Worm (Caenorhabditis elegans): ENCODE results near the gene F23B12.7.

The F23B12.7 gene

ce11 chrV:14463087-14463486, 13.6 kb downstream of the F23B12.7 start, which contains the start of gene F08H9.3:
Gene F08H9.3 (minus strand): TSS chrV:14463338.
- TF ChIP-seq ceh-91 (GFP tag; IDR thresholded peaks at IDR 0.05) (0 out of 2 replicates have a peak, but pooled peaks have one; percentile 18), attf-6 (GFP tag; IDR thresholded peaks at IDR 0.05) (peak; percentile 88), ceh-100 (GFP tag; IDR thresholded peaks at IDR 0.05) (peak; percentile 63), F23B12.7 (tag; optimal IDR thresholded peaks at IDR 0.05; ENCODE audit: insufficient read depth) (peak; percentile 68), nfyb-1 (GFP tag; IDR thresholded peaks at IDR 0.05) (0 out of 2 replicates have a peak, but pooled peaks have one; percentile 58), ekl-4 (GFP tag; IDR thresholded peaks at IDR 0.05) (peak; percentile 75; the same call in 1 of the 2 replicates), egrh-3 (GFP tag; IDR thresholded peaks at IDR 0.05) (peak; percentile 62), tbp1 (GFP tag; optimal IDR thresholded peaks at IDR 0.05) (peak; percentile 69), dox-1 (GFP tag; IDR thresholded peaks at IDR 0.05) (peak; percentile 84), ztf-18 (tag; optimal IDR thresholded peaks at IDR 0.05) (peak; percentile 2), F33H1.4 (GFP tag; IDR thresholded peaks at IDR 0.05) (peak; percentile 51), madf-8 (GFP tag; conservative IDR thresholded peaks at IDR 0.05) (peak; percentile 35; the same call in 1 of the 2 replicates), dpff-1 (tag; optimal IDR thresholded peaks at IDR 0.05) (peak; percentile 9), xnd-1 (tag; optimal IDR thresholded peaks at IDR 0.05) (peak; percentile 22), madf-6 (GFP tag; IDR thresholded peaks at IDR 0.05) (peak; percentile 77), lin-26 (GFP tag; IDR thresholded peaks at IDR 0.05) (peak; percentile 69; the same call in 1 of the 2 replicates), efl-1 (GFP tag; optimal IDR thresholded peaks at IDR 0.05) (peak; percentile 10), rcor-1 (GFP tag; IDR thresholded peaks at IDR 0.05) (peak; percentile 55; the same call in 1 of the 2 replicates), ceh-27 (GFP tag; optimal IDR thresholded peaks at IDR 0.05) (peak; percentile 3), hsf-1 (GFP tag; IDR thresholded peaks at IDR 0.05) (peak; percentile 57; the same call in 1 of the 2 replicates), repo-1 (tag; optimal IDR thresholded peaks at IDR 0.05) (peak; percentile 18), snpc-1.1 (tag; optimal IDR thresholded peaks at IDR 0.05; ENCODE audit: insufficient read depth) (peak; percentile 93), hmg-1.2 (GFP tag; IDR thresholded peaks at IDR 0.05) (peak; percentile 95), him-1 (tag; optimal IDR thresholded peaks at IDR 0.05) (peak; percentile 90), mcd-1 (GFP tag; IDR thresholded peaks at IDR 0.05) (peak; percentile 74), F49E8.2 (tag; optimal IDR thresholded peaks at IDR 0.05; ENCODE audit: insufficient read depth) (peak; percentile 38), B0336.3 (GFP tag; IDR thresholded peaks at IDR 0.05) (peak; percentile 52; the same call in 1 of the 2 replicates), snpc-4 (GFP tag; optimal IDR thresholded peaks at IDR 0.05) (peak; percentile 85), snpc-4 (tag; optimal IDR thresholded peaks at IDR 0.05) (peak; percentile 90 to 98 (median 94)), pbrm-1 (GFP tag; IDR thresholded peaks at IDR 0.05) (peak; percentile 75), egl-44 (GFP tag; IDR thresholded peaks at IDR 0.05) (0 out of 2 replicates have a peak, but pooled peaks have one; percentile 63), lsl-1 (GFP tag; optimal IDR thresholded peaks at IDR 0.05) (peak; percentile 55), bed-2 (GFP tag; IDR thresholded peaks at IDR 0.05) (0 out of 2 replicates have a peak, but pooled peaks have one; percentile 48), lin-54 (GFP tag; optimal IDR thresholded peaks at IDR 0.05) (peak; percentile 27), snpc-1.3 (tag; optimal IDR thresholded peaks at IDR 0.05; ENCODE audit: insufficient read depth) (peak; percentile 64), snpc-3.4 (tag; optimal IDR thresholded peaks at IDR 0.05) (peak; percentile 85), tlf-1 (GFP tag; optimal IDR thresholded peaks at IDR 0.05) (peak; percentile 6), Y79H2A.3 (GFP tag; conservative IDR thresholded peaks at IDR 0.05) (peak; percentile 82), D2030.7 (GFP tag; IDR thresholded peaks at IDR 0.05) (peak; percentile 82), zfh-2 (GFP tag; conservative IDR thresholded peaks at IDR 0.05) (peak; percentile 51; the same call in 1 of the 2 replicates)

All from whole organism, young adult.